Fruit fly (Drosophila melanogaster) whole organism, embryonic: Measurements from ENCODE around the gene Mst85C.

ENCODE experiments used
- CG11456 ChIP-seq: fragments of 200-800 bp; sonication (Bioruptor generic); IDR thresholded peaks from 3 replicates; pipeline ENCODE4 v1.3.6; 2022; ENCODE audit warnings: missing biosample characterization, missing genetic modification characterization
- CG12071 ChIP-seq: fragments of 200-800 bp; sonication (Bioruptor generic); optimal IDR thresholded peaks from 3 replicates; lab custom pipeline; 2018; ENCODE audit warnings: missing biosample characterization, mild to moderate bottlenecking, missing genetic modification characterization
- CG16813 ChIP-seq: fragments of 200-800 bp; sonication (Bioruptor generic); IDR thresholded peaks from 3 replicates; pipeline ENCODE4 v1.3.6; 2022; ENCODE audit warnings: missing biosample characterization, missing genetic modification characterization; ENCODE audit not compliant: partially characterized antibody
- CG2678 ChIP-seq: fragments of 200-800 bp; sonication (Bioruptor generic); optimal IDR thresholded peaks from 3 replicates; lab custom pipeline; 2019; ENCODE audit warnings: missing biosample characterization, mild to moderate bottlenecking, missing genetic modification characterization, moderate library complexity
- CG2889 ChIP-seq: fragments of 200-800 bp; sonication (Bioruptor generic); IDR thresholded peaks from 3 replicates; pipeline ENCODE4 v1.3.6; 2022; ENCODE audit warnings: missing biosample characterization, missing genetic modification characterization
- CG32772 ChIP-seq: fragments of 200-800 bp; sonication (Bioruptor generic); IDR thresholded peaks from 2 replicates; pipeline ENCODE4 v1.3.6; 2022; ENCODE audit warnings: missing biosample characterization, missing genetic modification characterization
- CG3281 ChIP-seq: fragments of 200-800 bp; sonication (Bioruptor generic); optimal IDR thresholded peaks from 3 replicates; lab custom pipeline; 2017; ENCODE audit warnings: missing biosample characterization, mild to moderate bottlenecking, missing genetic modification characterization
- CG3407 ChIP-seq: fragments of 200-800 bp; sonication (Bioruptor generic); optimal IDR thresholded peaks from 2 replicates; lab custom pipeline; 2018; ENCODE audit warnings: missing biosample characterization, mild to moderate bottlenecking, missing genetic modification characterization
- CG34376 ChIP-seq: fragments of 200-800 bp; sonication (Bioruptor generic); optimal IDR thresholded peaks from 2 replicates; lab custom pipeline; 2018; ENCODE audit warnings: missing biosample characterization, mild to moderate bottlenecking, missing genetic modification characterization
- CG4424 ChIP-seq: fragments of 200-800 bp; sonication (Bioruptor generic); optimal IDR thresholded peaks from 3 replicates; lab custom pipeline; 2016; ENCODE audit warnings: missing biosample characterization, missing genetic modification characterization
- CG4707 ChIP-seq: fragments of 200-800 bp; sonication (Bioruptor generic); optimal IDR thresholded peaks from 2 replicates; lab custom pipeline; 2018; ENCODE audit warnings: missing biosample characterization, mild to moderate bottlenecking, missing genetic modification characterization, moderate library complexity
- CG4854 ChIP-seq: fragments of 200-800 bp; sonication (Bioruptor generic); optimal IDR thresholded peaks from 2 replicates; lab custom pipeline; 2016; ENCODE audit warnings: missing biosample characterization, missing genetic modification characterization, inconsistent platforms
- CG5180 ChIP-seq: fragments of 200-800 bp; sonication (Bioruptor generic); optimal IDR thresholded peaks from 3 replicates; lab custom pipeline; 2017; ENCODE audit warnings: missing biosample characterization, missing genetic modification characterization, mild to moderate bottlenecking, moderate library complexity, missing genetic modification reagents
- CG5245 ChIP-seq: fragments of 200-800 bp; sonication (Bioruptor generic); optimal IDR thresholded peaks from 3 replicates; lab custom pipeline; 2016; ENCODE audit warnings: missing biosample characterization, missing genetic modification characterization
- CG6175 ChIP-seq: fragments of 200-800 bp; sonication (Bioruptor generic); IDR thresholded peaks from 3 replicates; pipeline ENCODE4 v1.3.6; 2022; ENCODE audit warnings: missing biosample characterization, missing genetic modification characterization
- CG6813 ChIP-seq: fragments of 200-800 bp; sonication (Bioruptor generic); optimal IDR thresholded peaks from 2 replicates; lab custom pipeline; 2017; ENCODE audit warnings: missing biosample characterization, missing genetic modification characterization, mild to moderate bottlenecking, moderate library complexity, missing genetic modification reagents
- CG7786 ChIP-seq: fragments of 200-800 bp; sonication (Bioruptor generic); optimal IDR thresholded peaks from 2 replicates; lab custom pipeline; 2016; ENCODE audit warnings: missing biosample characterization, missing genetic modification characterization
- CG7963 ChIP-seq: fragments of 200-800 bp; sonication (Bioruptor generic); IDR thresholded peaks from 3 replicates; pipeline ENCODE4 v1.3.6; 2022; ENCODE audit warnings: missing biosample characterization, missing genetic modification characterization; ENCODE audit not compliant: partially characterized antibody
- CG8290 ChIP-seq, 3 experiments: fragments of 200-800 bp; sonication (Bioruptor generic); optimal IDR thresholded peaks; 2 replicates each; lab custom pipeline; 2016 to 2019; ENCODE audit warnings: missing biosample characterization in 3 of 3, missing genetic modification characterization in 3 of 3, mild to moderate bottlenecking in 2 of 3, moderate library complexity in 1 of 3
- Camta ChIP-seq: fragments of 200-800 bp; sonication (Bioruptor generic); optimal IDR thresholded peaks from 2 replicates; lab custom pipeline; 2016; ENCODE audit warnings: missing biosample characterization, missing genetic modification characterization
- Chrac-16 ChIP-seq: fragments of 200-800 bp; sonication (Bioruptor generic); optimal IDR thresholded peaks from 3 replicates; lab custom pipeline; 2016; ENCODE audit warnings: missing biosample characterization, missing genetic modification characterization
- D19A ChIP-seq: fragments of 200-800 bp; optimal IDR thresholded peaks from 3 replicates; lab custom pipeline; 2019; ENCODE audit warnings: missing biosample characterization, mild to moderate bottlenecking, missing genetic modification characterization, moderate library complexity
- HHEX ChIP-seq: fragments of 200-800 bp; sonication (Bioruptor generic); optimal IDR thresholded peaks from 3 replicates; lab custom pipeline; 2017; ENCODE audit warnings: missing biosample characterization, mild to moderate bottlenecking, missing genetic modification characterization, missing genetic modification reagents
- HmgZ ChIP-seq: fragments of 200-800 bp; sonication (Bioruptor generic); optimal IDR thresholded peaks from 2 replicates; lab custom pipeline; 2018; ENCODE audit warnings: missing biosample characterization, mild to moderate bottlenecking, missing genetic modification characterization
- Myb ChIP-seq: fragments of 200-800 bp; sonication (Bioruptor generic); optimal IDR thresholded peaks from 2 replicates; lab custom pipeline; 2016; ENCODE audit warnings: missing biosample characterization, missing genetic modification characterization
- NC2α ChIP-seq: fragments of 200-800 bp; sonication (Bioruptor generic); optimal IDR thresholded peaks from 2 replicates; lab custom pipeline; 2016; ENCODE audit warnings: missing biosample characterization, missing genetic modification characterization
- Opbp ChIP-seq: fragments of 200-800 bp; sonication (Bioruptor generic); IDR thresholded peaks from 3 replicates; pipeline ENCODE4 v1.3.6; 2022; ENCODE audit warnings: missing biosample characterization, missing genetic modification characterization; ENCODE audit not compliant: partially characterized antibody
- Poxn ChIP-seq: fragments of 200-800 bp; sonication (Bioruptor generic); IDR thresholded peaks from 2 replicates; pipeline ENCODE4 v1.3.6; 2022; ENCODE audit warnings: missing biosample characterization, missing genetic modification characterization
- Ptx1 ChIP-seq: fragments of 200-800 bp; sonication (Bioruptor generic); IDR thresholded peaks from 2 replicates; pipeline ENCODE4 v1.3.6; 2022; ENCODE audit warnings: missing biosample characterization, missing genetic modification characterization
- Rfx ChIP-seq: fragments of 200-800 bp; sonication (Bioruptor generic); IDR thresholded peaks from 2 replicates; pipeline ENCODE4 v1.3.6; 2022; ENCODE audit warnings: missing biosample characterization, missing genetic modification characterization
- Ssrp ChIP-seq: fragments of 200-800 bp; sonication (Bioruptor generic); optimal IDR thresholded peaks from 2 replicates; lab custom pipeline; 2018; ENCODE audit warnings: missing biosample characterization, mild to moderate bottlenecking, missing genetic modification characterization, moderate library complexity
- Usf ChIP-seq: fragments of 200-800 bp; sonication (Bioruptor generic); optimal IDR thresholded peaks from 2 replicates; lab custom pipeline; 2017; ENCODE audit warnings: missing genotype, missing biosample characterization, missing genetic modification characterization
- Vsx1 ChIP-seq: fragments of 200-800 bp; sonication (Bioruptor generic); optimal IDR thresholded peaks from 2 replicates; lab custom pipeline; 2017; ENCODE audit warnings: missing biosample characterization, mild to moderate bottlenecking, missing genetic modification characterization, missing genetic modification reagents
- abd-A ChIP-seq: fragments of 200-800 bp; sonication (Bioruptor generic); optimal IDR thresholded peaks from 3 replicates; lab custom pipeline; 2019; ENCODE audit warnings: missing biosample characterization, mild to moderate bottlenecking, missing genetic modification characterization, moderate library complexity
- ato ChIP-seq: fragments of 200-800 bp; sonication (Bioruptor generic); IDR thresholded peaks from 2 replicates; pipeline ENCODE4 v1.3.6; 2022; ENCODE audit warnings: missing biosample characterization, missing genetic modification characterization; ENCODE audit not compliant: partially characterized antibody
- br ChIP-seq: fragments of >200 bp; optimal IDR thresholded peaks from 2 replicates; lab custom pipeline; 2017
- btn ChIP-seq: fragments of 200-800 bp; sonication (Bioruptor generic); optimal IDR thresholded peaks from 2 replicates; lab custom pipeline; 2016; ENCODE audit warnings: missing biosample characterization, missing genetic modification characterization
- dati ChIP-seq: fragments of 200-800 bp; sonication (Bioruptor generic); IDR thresholded peaks from 2 replicates; pipeline ENCODE4 v1.3.6; 2022; ENCODE audit warnings: missing biosample characterization, missing genetic modification characterization
- exex ChIP-seq: fragments of 200-800 bp; sonication (Bioruptor generic); optimal IDR thresholded peaks from 4 replicates; lab custom pipeline; 2018; ENCODE audit warnings: missing biosample characterization, mild to moderate bottlenecking, missing genetic modification characterization, moderate library complexity
- ham ChIP-seq: fragments of 200-800 bp; sonication (Bioruptor generic); IDR thresholded peaks from 2 replicates; pipeline ENCODE4 v1.3.6; 2022; ENCODE audit warnings: missing biosample characterization, missing genetic modification characterization
- jing ChIP-seq: fragments of 200-800 bp; sonication (Bioruptor generic); optimal IDR thresholded peaks from 2 replicates; lab custom pipeline; 2018; ENCODE audit warnings: missing biosample characterization, mild to moderate bottlenecking, missing genetic modification characterization
- mirr ChIP-seq: fragments of 200-800 bp; sonication (Bioruptor generic); optimal IDR thresholded peaks from 3 replicates; lab custom pipeline; 2018; ENCODE audit warnings: missing biosample characterization, mild to moderate bottlenecking, missing genetic modification characterization
- oc ChIP-seq: fragments of 200-800 bp; sonication (Bioruptor generic); optimal IDR thresholded peaks from 2 replicates; lab custom pipeline; 2018; ENCODE audit warnings: missing biosample characterization, mild to moderate bottlenecking, missing genetic modification characterization, moderate library complexity
- phol ChIP-seq: fragments of 200-800 bp; sonication (Bioruptor generic); optimal IDR thresholded peaks from 3 replicates; lab custom pipeline; 2018; ENCODE audit warnings: missing biosample characterization, mild to moderate bottlenecking, missing genetic modification characterization, moderate library complexity
- pnt ChIP-seq: fragments of 200-800 bp; sonication (Bioruptor generic); optimal IDR thresholded peaks from 3 replicates; lab custom pipeline; 2016; ENCODE audit warnings: missing biosample characterization, missing genetic modification characterization
- sob ChIP-seq: fragments of 200-800 bp; sonication (Bioruptor generic); IDR thresholded peaks from 2 replicates; pipeline ENCODE4 v1.3.6; 2022; ENCODE audit warnings: missing biosample characterization, missing genetic modification characterization
- sr ChIP-seq: fragments of 200-800 bp; sonication (Bioruptor generic); IDR thresholded peaks from 3 replicates; pipeline ENCODE4 v1.3.6; 2022; ENCODE audit warnings: missing biosample characterization, missing genetic modification characterization
- tio ChIP-seq: fragments of 200-800 bp; sonication (Bioruptor generic); optimal IDR thresholded peaks from 2 replicates; lab custom pipeline; 2017; ENCODE audit warnings: missing biosample characterization, missing genetic modification characterization, inconsistent platforms
- wek ChIP-seq: fragments of 200-800 bp; sonication (Bioruptor generic); optimal IDR thresholded peaks from 3 replicates; lab custom pipeline; 2018; ENCODE audit warnings: missing biosample characterization, mild to moderate bottlenecking, missing genetic modification characterization, moderate library complexity

The Mst85C gene

dm6 chr3R:9031797-9032418, 16.5 kb upstream of the Mst85C start (continued):
- TF ChIP-seq exex (tag; lab: Kevin White, UChicago) (peak; percentile 39), Usf (peak; percentile 64), sr (GFP tag; lab: Robert Waterston, UW) (peak; percentile 83), CG4707 (peak; percentile 65), Ssrp (peak; percentile 82), HHEX (GFP tag; lab: Kevin White, UChicago) (peak; percentile 88), btn (peak; percentile 74), sob (GFP tag; lab: Robert Waterston, UW) (peak; percentile 88), CG4854 (GFP tag; lab: Kevin White, UChicago) (peak; percentile 80), Chrac-16 (peak; percentile 82), wek (peak; percentile 46), CG32772 (peak; percentile 90), abd-A (tag; lab: Kevin White, UChicago) (no peak), CG5180 (GFP tag; lab: Kevin White, UChicago) (peak; percentile 59), CG2889 (peak; percentile 87), pnt (GFP tag; lab: Kevin White, UChicago) (peak; percentile 80), D19A (tag; lab: Kevin White, UChicago) (peak; percentile 75), CG6813 (GFP tag; lab: Kevin White, UChicago) (peak; percentile 83), CG3407 (GFP tag; lab: Kevin White, UChicago) (peak; percentile 77), ham (GFP tag; lab: Robert Waterston, UW) (no peak), Camta (GFP tag; lab: Kevin White, UChicago) (peak; percentile 81), CG4424 (GFP tag; lab: Kevin White, UChicago) (peak; percentile 85), Poxn (no peak), dati (GFP tag; lab: Robert Waterston, UW) (peak; percentile 83), CG2678 (tag; lab: Kevin White, UChicago) (peak; percentile 87), tio (GFP tag; lab: Kevin White, UChicago) (peak; percentile 78), oc (tag; lab: Kevin White, UChicago) (peak; percentile 92), mirr (no peak), CG34376 (GFP tag; lab: Kevin White, UChicago) (peak; percentile 20), CG12071 (GFP tag; lab: Kevin White, UChicago) (peak; percentile 86), Opbp (GFP tag; lab: Robert Waterston, UW) (no peak), CG5245 (GFP tag; lab: Kevin White, UChicago) (peak; percentile 85), CG6175 (GFP tag; lab: Robert Waterston, UW) (peak; percentile 74; the same call in 2 of the 3 replicates), Myb (peak; percentile 61), CG3281 (GFP tag; lab: Kevin White, UChicago) (peak; percentile 85), jing (GFP tag; lab: Kevin White, UChicago) (peak; percentile 73), CG7963 (GFP tag; lab: Robert Waterston, UW) (no peak), CG16813 (no peak), CG7786 (GFP tag; lab: Kevin White, UChicago) (peak; percentile 73), Vsx1 (GFP tag; lab: Kevin White, UChicago) (peak; percentile 67), Rfx (GFP tag; lab: Robert Waterston, UW) (peak; percentile 88), NC2α (peak; percentile 59), ato (GFP tag; lab: Robert Waterston, UW) (no peak), Ptx1 (GFP tag; lab: Robert Waterston, UW) (peak; percentile 94), phol (tag; lab: Kevin White, UChicago) (peak; percentile 83), CG8290 (GFP tag; optimal IDR thresholded peaks at IDR 0.05; lab: Kevin White, UChicago) (peak; percentile 53), CG8290 (tag; optimal IDR thresholded peaks at IDR 0.05; lab: Kevin White, UChicago) (peak in 1 of 2 experiments; percentile 81), HmgZ (tag; lab: Kevin White, UChicago) (peak; percentile 85), br (lab: Kevin White, UChicago) (no peak), CG11456 (peak; percentile 91)
